Fruit fly (Drosophila melanogaster): Measurements from ENCODE around the gene CG9213.

The CG9213 gene

dm6 chrX:15579579-15579978, 5.2 kb upstream of the CG9213 start (continued):
- TF ChIP-seq tup (GFP tag; optimal IDR thresholded peaks at IDR 0.05) (peak; percentile 82), fd64A (GFP tag; optimal IDR thresholded peaks at IDR 0.05) (peak; percentile 79), Neu2 (GFP tag; optimal IDR thresholded peaks at IDR 0.05; ENCODE audit: borderline replicate concordance) (peak; percentile 40), ash1 (GFP tag; optimal IDR thresholded peaks at IDR 0.05) (peak; percentile 72), zen (tag; optimal IDR thresholded peaks at IDR 0.05) (peak; percentile 84), tin (GFP tag; optimal IDR thresholded peaks at IDR 0.05) (peak; percentile 92), CG11398 (GFP tag; optimal IDR thresholded peaks at IDR 0.05) (peak; percentile 86), CG14710 (tag; optimal IDR thresholded peaks at IDR 0.05) (peak; percentile 84), org-1 (GFP tag; optimal IDR thresholded peaks at IDR 0.05) (peak; percentile 83), wdn (GFP tag; IDR thresholded peaks at IDR 0.05) (peak; percentile 90), CG7928 (GFP tag; optimal IDR thresholded peaks at IDR 0.05) (peak; percentile 75), CTCF (GFP tag; optimal IDR thresholded peaks at IDR 0.05) (peak; percentile 28), phol (tag; optimal IDR thresholded peaks at IDR 0.05) (peak; percentile 84), E2f2 (GFP tag; IDR thresholded peaks at IDR 0.05) (peak; percentile 70), vfl (GFP tag; optimal IDR thresholded peaks at IDR 0.05) (peak; percentile 72), Kr (GFP tag; optimal IDR thresholded peaks at IDR 0.05) (no peak), CG31388 (GFP tag; optimal IDR thresholded peaks at IDR 0.05) (peak; percentile 76), danr (GFP tag; IDR thresholded peaks at IDR 0.05) (peak; percentile 71), Blimp-1 (GFP tag; optimal IDR thresholded peaks at IDR 0.05) (peak; percentile 85), CG14441 (GFP tag; IDR thresholded peaks at IDR 0.05) (peak; percentile 93), Bteb2 (GFP tag; optimal IDR thresholded peaks at IDR 0.05) (peak; percentile 90), ATbp (GFP tag; optimal IDR thresholded peaks at IDR 0.05) (peak; percentile 85), CG31365 (tag; optimal IDR thresholded peaks at IDR 0.05) (peak; percentile 79), z (GFP tag; IDR thresholded peaks at IDR 0.05) (peak; percentile 54; the same call in 1 of the 3 replicates), Ssrp (tag; optimal IDR thresholded peaks at IDR 0.05) (peak; percentile 83), mld (GFP tag; IDR thresholded peaks at IDR 0.05; ENCODE audit: partially characterized antibody) (no peak), tio (GFP tag; optimal IDR thresholded peaks at IDR 0.05) (no peak), luna (GFP tag; optimal IDR thresholded peaks at IDR 0.05) (peak; percentile 88), Aef1 (GFP tag; IDR thresholded peaks at IDR 0.05) (peak; percentile 93), kah (GFP tag; optimal IDR thresholded peaks at IDR 0.05) (peak; percentile 65), CG15479 (GFP tag; optimal IDR thresholded peaks at IDR 0.05) (peak; percentile 0), gcm2 (GFP tag; optimal IDR thresholded peaks at IDR 0.05) (peak; percentile 77), CG2129 (GFP tag; IDR thresholded peaks at IDR 0.05; ENCODE audit: partially characterized antibody) (no peak), CG10274 (GFP tag; optimal IDR thresholded peaks at IDR 0.05) (peak; percentile 84), CG7357 (GFP tag; IDR thresholded peaks at IDR 0.05) (peak; percentile 87), Six4 (GFP tag; optimal IDR thresholded peaks at IDR 0.05) (peak; percentile 76), NfI (GFP tag; optimal IDR thresholded peaks at IDR 0.05) (peak; percentile 92), CG8765 (GFP tag; IDR thresholded peaks at IDR 0.05) (peak; percentile 89), CG31441 (GFP tag; IDR thresholded peaks at IDR 0.05) (peak; percentile 84), ems (GFP tag; optimal IDR thresholded peaks at IDR 0.05) (peak; percentile 90), NK7.1 (GFP tag; optimal IDR thresholded peaks at IDR 0.05) (peak; percentile 77), HLH4C (GFP tag; IDR thresholded peaks at IDR 0.05; ENCODE audit: partially characterized antibody) (no peak), CG4404 (GFP tag; IDR thresholded peaks at IDR 0.05) (peak; percentile 91), Ets97D (GFP tag; optimal IDR thresholded peaks at IDR 0.05) (peak; percentile 58), Chrac-16 (GFP tag; optimal IDR thresholded peaks at IDR 0.05) (peak; percentile 90), maf-S (GFP tag; optimal IDR thresholded peaks at IDR 0.05) (peak; percentile 87), CG15696 (tag; optimal IDR thresholded peaks at IDR 0.05) (peak; percentile 89), CG4820 (GFP tag; optimal IDR thresholded peaks at IDR 0.05) (peak; percentile 90), CG10209 (GFP tag; optimal IDR thresholded peaks at IDR 0.05) (peak; percentile 91), CG18476 (GFP tag; optimal IDR thresholded peaks at IDR 0.05) (peak; percentile 81), CG8359 (GFP tag; optimal IDR thresholded peaks at IDR 0.05; ENCODE audit: borderline replicate concordance) (peak; percentile 57)
